Worm (Caenorhabditis elegans): ENCODE results near the gene sre-37.

The sre-37 gene

ce11 chrII:12444679-12445376, 20.8 kb upstream of the sre-37 start, which contains the start of the genes W05H5.1 and pitr-6:
Gene W05H5.1, minus strand, starts transcription at chrII:12444779.
Gene pitr-6, plus strand, starts transcription at chrII:12445326.
- TF ChIP-seq ztf-28 (GFP tag; IDR thresholded peaks at IDR 0.05) (0 out of 2 replicates have a peak, but pooled peaks have one; percentile 15), zfh-2 (GFP tag; conservative IDR thresholded peaks at IDR 0.05) (no peak)

- TF ChIP-seq die-1 (tag; optimal IDR thresholded peaks at IDR 0.05), result no peak
- TF ChIP-seq ztf-22 (GFP tag; optimal IDR thresholded peaks at IDR 0.05), result no peak
- TF ChIP-seq tbp1 (GFP tag; optimal IDR thresholded peaks at IDR 0.05), result no peak
- no peak for TF ChIP-seq hlh-26 (GFP tag; conservative IDR thresholded peaks at IDR 0.05)
- TF ChIP-seq F49E8.2 (tag; optimal IDR thresholded peaks at IDR 0.05; ENCODE audit: insufficient read depth), result no peak
- no peak for TF ChIP-seq madf-6 (GFP tag; IDR thresholded peaks at IDR 0.05)
- no peak for TF ChIP-seq akir-1 (GFP tag; optimal IDR thresholded peaks at IDR 0.05)
- no peak for TF ChIP-seq nhr-179 (tag; optimal IDR thresholded peaks at IDR 0.05)
- no peak for TF ChIP-seq xnd-1 (tag; optimal IDR thresholded peaks at IDR 0.05)
- no peak for TF ChIP-seq nfya-1 (tag; optimal IDR thresholded peaks at IDR 0.05; ENCODE audit: borderline replicate concordance, insufficient read depth)
- no peak for TF ChIP-seq F10E7.11 (tag; optimal IDR thresholded peaks at IDR 0.05)
- no peak for TF ChIP-seq ZK185.1 (tag; optimal IDR thresholded peaks at IDR 0.05; ENCODE audit: poor library complexity, severe bottlenecking)
These were observed 17.4 kb upstream of the sre-37 start, which contains the start of gene srh-27 for ce11 chrII:12448241-12448640. Gene srh-27, plus strand, starts transcription at chrII:12448541.

- TF ChIP-seq tlf-1 (GFP tag; optimal IDR thresholded peaks at IDR 0.05), result no peak
These were observed 15.8 kb upstream of the sre-37 start, which contains the start of gene sre-34 for ce11 chrII:12449849-12450248. Gene sre-34, plus strand, starts transcription at chrII:12450149.

ce11 chrII:12452754-12453352, 12.8 kb upstream of the sre-37 start, which contains the start of the genes sre-35 and sre-33:
Gene sre-35, minus strand, starts transcription at chrII:12452854.
Gene sre-33, plus strand, starts transcription at chrII:12453302.
- TF ChIP-seq Y95B8A.8 (GFP tag; IDR thresholded peaks at IDR 0.05), result no peak
- no peak for TF ChIP-seq mes-4 (tag; optimal IDR thresholded peaks at IDR 0.05)

- TF ChIP-seq lin-35 (GFP tag; optimal IDR thresholded peaks at IDR 0.05) (no peak), F57C9.4 (tag; optimal IDR thresholded peaks at IDR 0.05) (no peak), mes-4 (tag; optimal IDR thresholded peaks at IDR 0.05) (no peak), hlh-12 (tag; optimal IDR thresholded peaks at IDR 0.05) (no peak), T26A5.8 (tag; optimal IDR thresholded peaks at IDR 0.05) (no peak), Y67H2A.10 (GFP tag; conservative IDR thresholded peaks at IDR 0.05) (no peak), ceh-40 (GFP tag; IDR thresholded peaks at IDR 0.05) (no peak), snpc-4 (GFP tag; optimal IDR thresholded peaks at IDR 0.05) (no peak), snpc-4 (tag; optimal IDR thresholded peaks at IDR 0.05) (no peak), ets-4 (GFP tag; optimal IDR thresholded peaks at IDR 0.05) (no peak), rcor-1 (GFP tag; IDR thresholded peaks at IDR 0.05) (no peak), madf-3 (GFP tag; IDR thresholded peaks at IDR 0.05) (no peak), B0035.1 (tag; optimal IDR thresholded peaks at IDR 0.05) (no peak), Y56A3A.18 (GFP tag; IDR thresholded peaks at IDR 0.05) (no peak), attf-6 (GFP tag; IDR thresholded peaks at IDR 0.05) (no peak), lin-26 (GFP tag; IDR thresholded peaks at IDR 0.05) (no peak), madf-8 (GFP tag; conservative IDR thresholded peaks at IDR 0.05) (no peak), K11D2.4 (GFP tag; IDR thresholded peaks at IDR 0.05) (no peak), akir-1 (GFP tag; optimal IDR thresholded peaks at IDR 0.05) (no peak), B0261.1 (tag; optimal IDR thresholded peaks at IDR 0.05) (no peak), attf-5 (GFP tag; optimal IDR thresholded peaks at IDR 0.05) (no peak)
These were observed 9.0 kb upstream of the sre-37 start, which contains the start of gene sre-32 for ce11 chrII:12456633-12457032. Gene sre-32, minus strand, starts transcription at chrII:12456733.

All from whole organism, young adult.